Worm (Caenorhabditis elegans) whole organism, L4/young adult: ENCODE results near the gene nhr-127.

ENCODE experiments used
- W03F9.2 ChIP-seq: fragments of 150-350 bp; optimal IDR thresholded peaks from 2 replicates; lab custom pipeline; 2014; ENCODE audit warnings: missing biosample characterization, missing genetic modification characterization
- dao-5 ChIP-seq: sonication (generic microtip); optimal IDR thresholded peaks from 2 replicates; lab custom pipeline; 2016; ENCODE audit warnings: missing genotype, missing genetic modification characterization, moderate library complexity, missing compliant biosample characterization
- him-1 ChIP-seq: sonication (generic microtip); optimal IDR thresholded peaks from 2 replicates; lab custom pipeline; 2016; ENCODE audit warnings: missing genotype, missing genetic modification reagents, missing genetic modification characterization, missing compliant biosample characterization

- TF ChIP-seq him-1 (tag; lab: Kevin White, UChicago) (no peak), W03F9.2 (tag; lab: Kevin White, UChicago) (no peak), dao-5 (tag; lab: Kevin White, UChicago) (no peak)
Observed at ce11 chrV:16269556-16269955, 9.8 kb downstream of the nhr-127 start, which contains the start of the genes fbxa-2 and T13F3.8.
